Fruit fly (Drosophila melanogaster): ENCODE data around the gene CG3808.

The CG3808 gene

DNA sequence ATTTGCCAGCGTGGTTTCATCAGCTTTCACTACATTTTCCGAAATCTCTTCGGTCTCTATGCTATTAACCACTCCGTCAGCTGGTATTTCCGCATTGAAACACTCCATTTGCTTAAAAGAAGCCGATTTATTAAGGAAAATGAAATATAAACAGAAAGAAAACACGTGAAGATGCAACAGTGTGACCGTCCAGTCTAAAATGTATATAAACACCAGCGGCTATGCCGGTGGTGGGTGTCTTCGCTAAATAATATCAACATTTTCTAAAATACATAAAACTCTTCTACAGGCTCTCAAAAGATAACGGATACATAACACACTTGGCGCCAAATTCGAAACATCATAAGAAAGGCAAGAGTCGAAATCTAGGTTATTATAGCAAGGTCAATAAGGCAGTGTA, at the start of gene CG3808:
CG3808 (minus strand) TSS at position 196 of the 400 bp plus-strand sequence.
- TF ChIP-seq noc (tag; optimal IDR thresholded peaks at IDR 0.05) = no peak

DNA sequence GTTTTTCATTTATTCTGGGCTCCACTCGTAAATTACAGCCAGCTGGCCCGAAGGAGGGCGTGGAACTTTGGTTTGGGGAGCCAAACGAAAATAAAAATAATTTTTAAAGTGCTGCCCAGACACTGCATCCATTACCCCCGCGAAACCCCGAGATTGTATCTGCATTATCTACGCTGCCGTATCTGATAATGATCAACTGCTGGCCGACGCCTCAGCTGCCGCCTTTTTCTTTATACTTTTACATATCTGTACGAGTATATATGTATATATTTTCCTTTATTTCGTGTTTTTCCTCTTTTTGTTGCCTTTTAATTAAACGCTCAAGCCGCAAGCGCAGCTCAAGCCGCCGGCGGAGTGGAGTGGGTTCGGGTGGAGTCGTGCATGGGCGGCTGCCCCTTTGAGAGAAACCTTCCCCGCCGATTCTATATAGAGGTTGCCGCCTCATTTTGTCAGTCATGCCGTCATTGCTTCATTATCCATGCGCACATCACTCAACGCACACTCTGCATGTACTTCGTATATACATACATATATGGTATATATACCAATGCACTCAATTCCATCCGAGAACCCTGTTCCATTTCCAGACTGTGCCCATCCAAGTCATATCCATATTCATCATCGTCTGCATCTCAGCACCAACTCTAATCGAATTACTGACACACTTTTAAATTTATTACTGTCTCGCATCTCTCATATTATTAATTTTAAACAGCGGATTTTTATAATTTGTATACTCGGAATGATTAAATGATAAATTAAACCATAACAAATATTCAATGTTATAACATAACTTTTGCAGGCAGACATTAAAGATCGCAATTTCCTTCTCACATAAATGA, 49.5 kb upstream of the CG3808 start:
- TF ChIP-seq noc (tag; optimal IDR thresholded peaks at IDR 0.05) = no peak

DNA sequence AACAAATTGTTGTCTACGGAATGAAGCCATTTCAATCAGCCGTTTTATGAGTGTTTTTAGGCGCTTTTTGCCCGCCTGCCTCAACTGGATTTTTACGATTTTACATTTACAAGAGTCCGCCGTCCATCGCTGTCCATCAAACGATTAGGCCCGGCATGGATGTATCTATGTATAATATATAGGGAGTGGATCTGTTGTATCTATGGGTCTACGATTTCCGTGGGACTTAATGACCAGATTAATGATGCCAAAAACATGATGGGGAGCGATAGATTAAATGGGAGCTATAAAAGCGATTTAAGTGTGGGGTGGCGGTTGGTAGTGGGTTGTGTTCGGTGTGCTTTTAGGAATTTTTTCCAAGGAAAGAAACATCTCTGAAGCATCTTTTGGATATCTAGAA, 48.4 kb upstream of the CG3808 start:
- TF ChIP-seq noc (tag; optimal IDR thresholded peaks at IDR 0.05) = no peak

DNA sequence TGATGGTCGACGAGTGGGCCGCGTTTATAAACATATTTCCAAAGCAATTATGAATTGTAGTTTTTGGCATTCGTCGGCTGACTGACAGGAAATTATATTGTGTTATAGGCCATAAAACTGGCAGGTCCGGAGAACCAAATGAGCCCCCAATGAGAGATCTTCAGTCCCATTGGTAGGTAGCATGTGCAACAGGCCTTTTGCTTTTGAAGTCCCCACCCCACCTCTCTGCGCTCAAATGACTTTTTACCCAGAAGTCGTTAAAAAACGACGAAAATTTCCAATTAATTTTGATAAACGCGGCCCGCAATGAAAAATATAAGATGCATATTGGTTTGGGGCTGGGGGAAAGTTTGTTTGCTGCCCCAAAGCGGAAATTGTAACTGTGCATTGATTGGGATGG, 47.8 kb upstream of the CG3808 start:
- TF ChIP-seq noc (tag; optimal IDR thresholded peaks at IDR 0.05) = no peak

DNA sequence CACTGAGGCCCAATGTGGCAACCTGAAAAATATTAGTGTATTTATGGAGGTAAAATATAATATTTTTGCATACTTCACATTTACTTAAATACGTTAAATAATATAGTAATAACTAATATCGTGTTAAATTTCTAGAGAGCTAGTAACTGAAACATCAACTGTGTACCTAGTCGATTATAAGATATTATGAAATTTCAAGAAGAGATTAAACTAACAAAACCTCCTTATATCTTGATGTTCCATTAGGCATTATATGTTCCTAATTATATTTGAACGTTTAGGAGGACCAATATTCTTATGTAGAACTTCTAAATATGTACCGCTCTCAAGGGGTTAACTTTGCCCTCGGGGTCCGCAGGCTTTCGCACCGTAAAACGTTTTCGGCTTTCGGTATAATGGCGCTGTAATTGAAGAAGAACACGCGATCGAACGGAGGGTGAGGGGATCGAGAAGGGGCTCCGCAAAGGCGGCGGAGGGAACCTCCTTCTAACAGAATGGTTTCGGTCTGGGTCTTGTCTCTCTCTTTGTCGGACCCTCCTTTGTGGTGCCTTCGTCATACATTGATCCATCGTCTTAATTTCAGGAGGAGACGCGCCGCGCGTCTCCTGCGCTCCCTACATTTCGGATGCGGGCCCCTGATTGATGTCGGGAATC, 46.1 kb upstream of the CG3808 start:
- TF ChIP-seq noc (tag; optimal IDR thresholded peaks at IDR 0.05) = no peak

DNA sequence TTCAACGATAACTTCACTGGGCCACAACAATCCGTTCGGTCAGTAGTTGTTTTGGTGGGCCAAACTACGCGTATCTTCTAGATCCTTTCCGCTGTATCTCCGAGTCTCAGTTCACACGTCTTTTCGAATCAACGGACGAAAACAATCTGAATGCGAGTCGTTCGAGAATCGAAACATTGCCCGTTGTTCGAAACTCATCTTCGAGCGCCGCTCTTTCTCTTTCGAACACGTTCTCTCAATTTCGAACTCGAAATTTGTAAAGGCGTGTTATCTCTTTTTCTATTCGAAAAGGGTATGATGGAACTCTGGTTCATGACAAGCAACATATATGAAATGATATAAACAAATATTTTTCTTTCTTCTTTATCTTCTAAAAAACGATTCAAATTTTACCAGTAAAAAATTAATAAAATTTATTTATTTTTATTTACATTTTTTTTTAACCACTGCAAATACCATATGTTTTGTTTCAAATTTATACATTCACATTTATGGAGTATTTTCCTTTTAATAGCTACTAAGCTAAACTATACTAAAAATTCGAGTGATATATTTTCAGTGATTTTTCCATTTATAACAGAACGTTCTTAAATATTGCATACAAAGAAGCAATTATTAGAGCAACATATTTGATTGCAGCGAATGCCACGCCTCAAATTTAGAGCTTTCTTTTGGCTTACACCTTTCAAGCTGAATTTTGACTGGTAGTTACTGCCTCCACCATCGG, 45.1 kb upstream of the CG3808 start, which contains the start of gene nkd:
nkd (minus strand) TSS at position 151 of the 727 bp plus-strand sequence.
- no peak for TF ChIP-seq noc (tag; optimal IDR thresholded peaks at IDR 0.05)

DNA sequence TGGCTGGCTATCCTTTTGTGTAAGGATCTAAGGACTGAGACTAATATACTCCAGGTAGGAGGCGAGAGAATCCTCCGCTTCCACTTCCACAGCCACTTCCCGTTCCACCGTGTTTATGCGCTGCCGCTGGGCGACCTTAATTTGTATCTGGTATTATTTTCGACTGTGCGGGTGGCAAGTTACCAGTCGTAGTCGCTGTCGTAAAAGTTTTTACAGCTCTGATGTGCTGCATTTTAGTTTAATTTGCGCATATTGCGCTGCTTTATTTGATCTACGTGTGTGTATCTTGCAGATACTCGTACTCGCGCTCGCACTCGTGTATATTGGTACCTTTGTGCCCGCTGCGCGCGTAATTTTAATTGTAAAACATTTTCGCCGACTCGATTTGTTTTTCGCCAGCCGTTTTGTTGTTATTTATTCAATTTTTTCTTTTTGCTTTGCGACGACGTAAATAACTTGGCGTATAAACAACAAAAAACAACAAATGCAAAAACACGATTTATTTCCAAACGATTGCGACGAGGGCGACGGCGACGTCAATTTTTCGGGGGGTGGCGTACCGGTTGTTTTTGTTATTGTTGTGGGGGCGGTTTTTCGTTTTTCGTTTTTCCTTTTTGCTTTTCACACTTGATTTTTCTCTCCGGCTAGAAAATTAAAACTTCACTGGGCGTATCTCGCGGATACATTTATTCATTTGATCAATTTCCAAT, 44.3 kb upstream of the CG3808 start:
- TF ChIP-seq noc (tag; optimal IDR thresholded peaks at IDR 0.05) = no peak

DNA sequence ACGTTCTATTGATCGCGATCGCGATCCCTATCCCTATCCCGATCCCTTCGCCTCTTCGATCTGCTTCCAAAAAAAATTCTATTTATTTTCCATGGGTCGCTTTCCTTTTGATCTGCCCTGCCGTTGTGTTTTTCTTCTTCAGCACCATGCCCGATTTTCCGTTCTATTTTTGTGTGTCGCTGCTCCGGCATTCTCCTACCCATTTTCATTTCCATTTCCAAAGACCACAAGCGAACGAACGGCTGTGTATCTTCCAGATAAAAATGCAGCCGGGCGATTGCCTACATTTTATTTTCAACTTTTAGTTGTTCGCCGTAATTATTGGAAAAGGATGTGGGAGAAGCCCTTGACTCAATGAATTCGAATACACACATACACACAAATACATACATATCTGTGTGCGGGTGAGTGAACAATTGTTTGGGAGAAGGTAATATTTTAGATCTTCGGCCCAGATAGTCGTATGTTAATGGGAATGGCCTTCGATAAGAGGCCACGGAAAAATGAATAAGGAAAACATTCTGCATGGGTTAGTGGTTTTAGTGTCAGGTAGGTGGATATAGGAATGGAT, 43.1 kb upstream of the CG3808 start:
- TF ChIP-seq noc (tag; optimal IDR thresholded peaks at IDR 0.05) = no peak

DNA sequence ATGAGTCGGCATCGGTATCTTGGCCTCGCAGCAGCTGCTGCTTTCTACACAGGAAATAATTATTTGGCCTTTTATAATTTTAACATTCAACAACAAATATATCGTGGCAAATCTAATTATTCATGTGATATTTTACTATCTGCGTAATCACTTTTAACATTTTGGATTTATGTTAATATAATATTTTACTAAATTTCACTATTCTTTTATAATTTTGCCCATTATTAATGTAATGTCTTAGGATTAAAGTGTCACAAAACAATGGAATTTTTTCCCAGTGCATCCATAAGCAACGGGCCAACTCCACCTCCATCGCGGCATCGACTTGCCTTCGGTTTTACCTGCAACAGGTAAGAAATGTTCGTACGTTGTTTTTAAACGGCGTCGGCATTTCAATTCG, 42.1 kb upstream of the CG3808 start:
- TF ChIP-seq noc (tag; optimal IDR thresholded peaks at IDR 0.05) = peak; percentile 22

DNA sequence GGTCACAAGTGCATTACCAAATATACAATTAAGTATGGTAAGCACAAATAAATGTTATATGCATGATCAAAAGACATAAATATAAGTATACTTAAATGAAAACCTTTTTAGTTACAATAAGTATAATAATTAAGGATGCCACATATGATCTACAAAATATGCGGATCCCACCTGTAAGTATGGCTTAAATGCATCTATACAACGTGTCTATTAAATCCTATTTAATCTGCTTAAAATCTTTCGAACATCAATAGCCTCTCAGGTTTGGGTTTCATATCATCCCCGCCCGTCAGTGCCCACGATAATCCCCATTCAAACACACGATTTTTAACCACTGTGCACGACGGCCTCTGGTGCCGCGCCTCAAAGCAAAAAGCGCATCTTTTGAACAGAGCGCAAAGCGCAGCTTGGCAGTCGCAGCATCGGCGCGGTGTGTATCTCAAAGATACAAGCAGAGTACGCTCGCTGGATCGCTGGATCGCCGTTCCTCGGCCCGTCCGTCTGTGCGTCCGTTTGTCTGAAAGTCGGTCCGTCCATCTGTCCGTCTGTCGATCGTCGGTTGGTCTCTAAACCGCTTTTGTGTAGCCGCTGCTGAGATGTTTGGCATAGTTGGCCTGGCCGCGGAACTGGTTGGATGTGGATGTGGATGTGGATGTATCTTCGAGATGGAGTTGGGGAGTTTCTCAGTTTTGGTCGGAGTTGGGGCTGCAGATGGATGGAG, 41.4 kb upstream of the CG3808 start:
- TF ChIP-seq noc (tag; optimal IDR thresholded peaks at IDR 0.05) = no peak

DNA sequence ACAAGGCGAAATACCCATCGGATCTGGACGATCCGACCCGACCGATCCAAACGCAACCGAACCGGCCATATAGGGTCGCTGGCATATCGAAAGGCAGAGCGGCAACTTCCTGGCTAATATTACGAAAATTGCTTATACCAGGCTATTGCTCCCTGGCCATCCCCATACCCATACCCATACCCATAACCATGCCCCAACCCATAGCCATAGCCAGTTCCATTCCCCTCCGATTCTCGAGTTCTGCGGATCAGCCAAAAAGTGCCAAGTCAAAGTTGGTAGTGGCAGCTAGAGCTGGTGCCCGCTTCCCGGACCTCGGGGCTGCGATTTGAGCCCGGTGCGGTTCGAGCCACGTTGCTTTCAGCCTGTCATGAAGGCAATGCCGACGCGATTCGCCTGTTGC, 40.8 kb upstream of the CG3808 start:
- no peak for TF ChIP-seq noc (tag; optimal IDR thresholded peaks at IDR 0.05)

DNA sequence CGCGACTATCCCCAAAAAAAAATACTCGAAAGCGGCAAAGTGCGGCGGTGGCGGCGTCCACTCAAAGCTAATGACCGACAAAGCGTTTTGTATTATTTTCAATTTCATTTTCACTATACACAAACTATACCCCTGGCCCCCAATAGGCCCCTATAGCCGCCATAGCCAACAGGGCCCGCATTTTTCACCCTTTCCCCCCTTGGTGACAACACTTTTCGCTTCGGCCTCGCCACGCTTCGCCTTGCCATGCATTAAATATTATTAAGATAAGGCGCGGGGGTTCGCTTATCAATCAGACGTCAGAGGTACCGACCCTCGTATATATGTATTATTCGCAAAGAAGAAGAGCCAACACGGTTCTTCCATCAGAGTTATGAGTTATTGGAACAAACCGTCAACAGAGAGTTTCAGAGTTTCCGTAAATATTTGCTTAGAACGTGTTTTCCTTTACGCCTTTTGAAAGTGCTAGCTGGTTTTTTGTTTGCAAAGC, 39.8 kb upstream of the CG3808 start:
- TF ChIP-seq noc (tag; optimal IDR thresholded peaks at IDR 0.05) = peak; percentile 64

DNA sequence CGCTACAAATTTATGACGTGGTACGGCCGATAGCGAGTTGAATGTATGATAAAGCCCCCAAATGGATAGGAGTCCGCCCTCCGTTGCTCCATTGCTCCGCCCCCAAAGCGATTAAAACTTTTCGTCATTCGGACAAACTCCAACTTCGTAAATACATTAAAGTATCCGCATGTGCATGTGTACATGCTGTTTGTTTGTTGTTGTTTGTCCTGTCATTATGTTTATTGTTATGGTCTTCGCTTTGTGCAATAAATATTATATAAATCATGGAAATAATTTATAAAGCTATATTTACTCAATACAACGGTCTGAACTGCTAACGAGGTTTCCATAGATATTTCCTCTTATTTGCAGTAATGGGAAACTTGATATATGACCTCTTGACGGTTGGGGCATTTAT, 36.6 kb upstream of the CG3808 start:
- no peak for TF ChIP-seq noc (tag; optimal IDR thresholded peaks at IDR 0.05)

DNA sequence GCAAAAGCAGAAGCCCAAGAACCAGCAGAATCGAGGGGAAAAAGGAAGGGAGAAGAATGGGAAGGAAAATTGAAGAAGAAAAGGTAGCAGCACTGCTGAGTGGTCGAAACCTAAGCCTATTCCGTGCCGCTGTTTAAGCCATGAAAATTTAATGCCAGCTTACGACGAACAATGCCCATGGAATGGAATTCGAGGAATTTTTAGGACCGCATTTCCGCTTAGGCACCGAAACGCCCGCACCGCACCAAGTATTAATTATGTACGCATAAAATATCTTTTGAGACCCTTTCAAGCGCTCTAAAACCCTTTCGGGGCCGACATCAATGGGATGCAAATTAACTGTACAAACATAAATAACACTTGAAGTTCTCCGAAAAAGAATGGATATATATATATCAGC, 35.7 kb upstream of the CG3808 start:
- TF ChIP-seq noc (tag; optimal IDR thresholded peaks at IDR 0.05) = no peak
